Worm (Caenorhabditis elegans): ENCODE measurements around the gene sek-1.

sek-1 gene

ce11 chrX:7814747-7815146, 1.8 kb upstream of the sek-1 start (continued):
- TF ChIP-seq aha-1 (tag; optimal IDR thresholded peaks at IDR 0.05) (no peak), swsn-7 (tag; optimal IDR thresholded peaks at IDR 0.05) (no peak), lin-13 (GFP tag; optimal IDR thresholded peaks at IDR 0.05) (no peak), elt-2 (tag; optimal IDR thresholded peaks at IDR 0.05) (peak; percentile 66), unc-98 (GFP tag; IDR thresholded peaks at IDR 0.05) (no peak), sptf-1 (tag; optimal IDR thresholded peaks at IDR 0.05) (no peak), hlh-4 (tag; optimal IDR thresholded peaks at IDR 0.05) (no peak), unc-30 (tag; optimal IDR thresholded peaks at IDR 0.05) (no peak), blmp-1 (tag; optimal IDR thresholded peaks at IDR 0.05) (peak; percentile 93), Y116A8C.19 (tag; optimal IDR thresholded peaks at IDR 0.05; ENCODE audit: borderline replicate concordance) (no peak), zag-1 (tag; optimal IDR thresholded peaks at IDR 0.05) (no peak), xbp-1 (tag; optimal IDR thresholded peaks at IDR 0.05) (no peak), zip-4 (GFP tag; optimal IDR thresholded peaks at IDR 0.05) (no peak), dpl-1 (GFP tag; optimal IDR thresholded peaks at IDR 0.05) (no peak), F16B12.6 (tag; optimal IDR thresholded peaks at IDR 0.05) (no peak), nhr-77 (tag; optimal IDR thresholded peaks at IDR 0.05) (no peak), efl-3 (GFP tag; optimal IDR thresholded peaks at IDR 0.05) (no peak), hlh-17 (GFP tag; optimal IDR thresholded peaks at IDR 0.05; ENCODE audit: borderline replicate concordance) (no peak), ceh-63 (GFP tag; optimal IDR thresholded peaks at IDR 0.05) (no peak), sox-4 (tag; optimal IDR thresholded peaks at IDR 0.05) (no peak), elt-3 (tag; optimal IDR thresholded peaks at IDR 0.05) (peak in 5 of 6 experiments; percentile 11 to 71 (median 52)), rnt-1 (tag; optimal IDR thresholded peaks at IDR 0.05) (no peak), lir-3 (tag; optimal IDR thresholded peaks at IDR 0.05; ENCODE audit: poor library complexity) (peak; percentile 25), nhr-76 (tag; optimal IDR thresholded peaks at IDR 0.05) (no peak), pax-3 (tag; optimal IDR thresholded peaks at IDR 0.05) (no peak), nhr-71 (tag; optimal IDR thresholded peaks at IDR 0.05) (peak; percentile 63), aly-2 (tag; optimal IDR thresholded peaks at IDR 0.05) (no peak), ces-1 (GFP tag; optimal IDR thresholded peaks at IDR 0.05) (no peak), jun-1 (tag; optimal IDR thresholded peaks at IDR 0.05) (no peak), pag-3 (tag; optimal IDR thresholded peaks at IDR 0.05; ENCODE audit: borderline replicate concordance, insufficient read depth) (no peak), nhr-90 (tag; optimal IDR thresholded peaks at IDR 0.05; ENCODE audit: poor library complexity) (peak; percentile 49), fkh-10 (GFP tag; optimal IDR thresholded peaks at IDR 0.05) (no peak), unc-62 (GFP tag; optimal IDR thresholded peaks at IDR 0.05) (no peak), lin-14 (GFP tag; optimal IDR thresholded peaks at IDR 0.05) (peak; percentile 73), nhr-85 (tag) (peak; percentile 82), hpl-2 (GFP tag; optimal IDR thresholded peaks at IDR 0.05) (no peak), lsy-2 (tag; optimal IDR thresholded peaks at IDR 0.05) (peak; percentile 10 to 22), ztf-11 (tag; optimal IDR thresholded peaks at IDR 0.05) (no peak), lin-15B (tag; optimal IDR thresholded peaks at IDR 0.05) (no peak), nhr-20 (tag; optimal IDR thresholded peaks at IDR 0.05) (peak; percentile 70), ets-5 (GFP tag; IDR thresholded peaks at IDR 0.05) (no peak), fkh-4 (tag; optimal IDR thresholded peaks at IDR 0.05; ENCODE audit: borderline replicate concordance) (no peak), dsc-1 (tag; optimal IDR thresholded peaks at IDR 0.05) (no peak), unc-130 (tag; optimal IDR thresholded peaks at IDR 0.05) (no peak), tlp-1 (tag; optimal IDR thresholded peaks at IDR 0.05) (no peak), pqm-1 (tag; optimal IDR thresholded peaks at IDR 0.05) (no peak), lin-35 (GFP tag; optimal IDR thresholded peaks at IDR 0.05) (peak in 1 of 2 experiments; percentile 53), ceh-88 (GFP tag; IDR thresholded peaks at IDR 0.05) (no peak), mab-9 (GFP tag; IDR thresholded peaks at IDR 0.05) (no peak), ceh-90 (tag; optimal IDR thresholded peaks at IDR 0.05) (no peak), nhr-237 (tag; optimal IDR thresholded peaks at IDR 0.05) (no peak), C04F5.9 (tag; optimal IDR thresholded peaks at IDR 0.05) (no peak), snu-23 (GFP tag; optimal IDR thresholded peaks at IDR 0.05) (peak; percentile 62)
